Fruit fly (Drosophila melanogaster) whole organism, wandering third instar larva: ENCODE data around the gene Obp84a.

Experiments used
- Abd-B ChIP-seq: fragments of >200 bp; optimal IDR thresholded peaks from 2 replicates; lab custom pipeline; 2017; ENCODE audit warnings: missing biosample characterization, missing genetic modification characterization
- CrebA ChIP-seq: fragments of 200-800 bp; sonication (Bioruptor generic); optimal IDR thresholded peaks from 2 replicates; lab custom pipeline; 2016; ENCODE audit warnings: missing biosample characterization, mild to moderate bottlenecking, missing genetic modification characterization, borderline replicate concordance
- HLH106 ChIP-seq: fragments of 200-800 bp; optimal IDR thresholded peaks from 3 replicates; lab custom pipeline; 2019; ENCODE audit warnings: missing biosample characterization, mild to moderate bottlenecking, missing genetic modification characterization, moderate library complexity
- Hr83 ChIP-seq: fragments of 200-300 bp; sonication (Bioruptor generic); optimal IDR thresholded peaks from 2 replicates; lab custom pipeline; 2016; ENCODE audit warnings: missing biosample characterization, mild to moderate bottlenecking, missing genetic modification characterization, moderate library complexity; ENCODE audit not compliant: poor library complexity, severe bottlenecking
- Mio ChIP-seq: sonication (Bioruptor generic); optimal IDR thresholded peaks from 2 replicates; lab custom pipeline; 2016; ENCODE audit warnings: missing biosample characterization, missing genetic modification characterization
- dl ChIP-seq, 2 experiments: fragments of 175-275, 200-275 bp in 1 of 2; fragments of 200-275 bp in 1 of 2; sonication (Bioruptor generic); optimal IDR thresholded peaks; lab custom pipeline; 2018; ENCODE audit warnings: mild to moderate bottlenecking in 2 of 2, missing biosample characterization in 2 of 2, missing genetic modification characterization in 2 of 2, moderate library complexity in 2 of 2; ENCODE audit not compliant: partially characterized antibody in 2 of 2, insufficient read depth in 1 of 2
- ey ChIP-seq: fragments of 200-800 bp; sonication (Bioruptor generic); optimal IDR thresholded peaks from 2 replicates; lab custom pipeline; 2016; ENCODE audit warnings: missing biosample characterization, missing genetic modification characterization
- lola ChIP-seq: fragments of >200 bp; optimal IDR thresholded peaks from 2 replicates; lab custom pipeline; 2017; ENCODE audit warnings: missing biosample characterization, missing genetic modification characterization
- pan ChIP-seq: fragments of >200 bp; optimal IDR thresholded peaks from 2 replicates; lab custom pipeline; 2017
- psq ChIP-seq: fragments of 200-800 bp; sonication (Bioruptor generic); optimal IDR thresholded peaks from 3 replicates; lab custom pipeline; 2017; ENCODE audit warnings: missing biosample characterization, mild to moderate bottlenecking, missing genetic modification characterization, moderate library complexity
- sage ChIP-seq: fragments of 200-800 bp; sonication (Bioruptor generic); optimal IDR thresholded peaks from 2 replicates; lab custom pipeline; 2016; ENCODE audit warnings: missing biosample characterization, mild to moderate bottlenecking, missing genetic modification characterization
- usp ChIP-seq: fragments of >200 bp; optimal IDR thresholded peaks from 2 replicates; lab custom pipeline; 2017; ENCODE audit warnings: missing biosample characterization, missing genetic modification characterization

DNA sequence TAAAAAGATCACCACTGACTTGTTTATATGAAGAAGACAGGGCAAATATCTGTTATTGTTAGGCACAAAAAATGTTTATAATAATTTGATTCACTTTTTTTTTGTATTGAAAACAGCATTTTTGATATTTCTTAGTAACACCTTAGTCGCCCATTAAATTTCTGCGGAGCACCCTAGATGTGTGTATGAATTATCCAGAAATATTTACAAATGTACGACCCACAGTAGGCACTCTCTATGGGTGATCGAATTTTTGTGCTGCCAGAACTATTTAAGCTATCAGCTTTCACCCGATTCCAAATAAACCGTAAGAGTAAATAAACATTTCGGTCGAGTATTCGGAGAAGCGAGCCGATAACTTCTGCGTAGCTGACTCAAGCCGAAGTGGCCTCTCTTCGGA lies 33.9 kb upstream of the Obp84a start, which contains the start of gene RacGAP84C:
- TF ChIP-seq Mio (GFP tag; lab: Kevin White, UChicago) (no peak), psq (GFP tag; lab: Kevin White, UChicago) (no peak), Abd-B (no peak), lola (GFP tag; lab: Kevin White, UChicago) (no peak), dl (GFP tag; optimal IDR thresholded peaks at IDR 0.05; lab: Kevin White, UChicago; ENCODE audit: insufficient read depth in 1 of 2, partially characterized antibody in 2 of 2) (no peak), pan (no peak), sage (GFP tag; lab: Kevin White, UChicago) (no peak), CrebA (GFP tag; lab: Kevin White, UChicago) (no peak), Hr83 (GFP tag; lab: Kevin White, UChicago) (no peak), ey (no peak), usp (GFP tag; lab: Kevin White, UChicago) (no peak), HLH106 (tag; lab: Kevin White, UChicago) (no peak)
